Worm (Caenorhabditis elegans): Measurements from ENCODE around the gene pot-1.

pot-1 gene

DNA sequence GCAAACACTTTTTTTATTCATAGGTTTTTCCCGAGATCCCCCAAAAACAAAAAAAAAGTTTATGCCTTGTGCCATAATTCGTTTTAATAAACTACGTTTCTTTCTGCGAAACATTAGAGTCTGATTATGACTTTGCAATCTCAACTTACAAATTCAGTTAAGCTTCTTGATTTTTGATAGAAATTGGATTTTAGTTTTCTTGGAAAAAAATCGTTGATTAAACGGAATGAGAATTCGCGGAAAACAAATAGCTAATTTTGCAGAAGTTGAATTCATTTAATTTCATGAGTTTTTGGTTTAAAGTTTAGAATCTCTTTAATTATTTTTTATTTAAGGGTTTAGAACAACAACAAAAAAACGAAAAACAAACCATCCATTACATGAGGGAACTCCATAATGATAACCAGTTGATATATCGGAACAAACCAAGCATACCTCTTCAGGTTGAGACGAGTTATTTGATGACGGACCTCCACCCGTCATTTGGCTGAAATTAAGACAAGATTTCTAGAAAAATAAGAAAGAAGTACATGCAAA is 18.5 kb downstream of the pot-1 start, which contains the start of gene nhr-10:
Gene nhr-10, minus strand, starts transcription at position 487 of the 537 bp plus-strand sequence.
- TF ChIP-seq unc-62 (GFP tag; optimal IDR thresholded peaks at IDR 0.05), result no peak

DNA sequence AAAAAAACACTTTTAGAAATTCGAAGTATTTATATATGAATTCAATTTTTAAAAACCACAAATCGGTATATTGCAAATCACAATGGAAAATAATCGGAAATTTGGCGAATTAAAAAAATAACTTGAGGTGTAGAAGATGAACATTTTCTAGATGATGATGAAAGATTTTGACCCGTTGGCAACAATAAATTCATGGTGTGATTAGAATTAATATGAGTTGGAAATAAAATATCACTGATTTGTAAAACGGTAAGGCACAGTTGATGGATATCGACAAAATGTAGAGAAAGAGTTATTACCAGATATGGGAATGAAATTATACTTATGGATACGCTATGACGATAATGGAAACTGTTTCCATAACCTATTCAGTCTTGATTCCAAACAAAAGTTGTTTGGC is 21.2 kb downstream of the pot-1 start:
- TF ChIP-seq unc-62 (GFP tag; optimal IDR thresholded peaks at IDR 0.05), result no peak

DNA sequence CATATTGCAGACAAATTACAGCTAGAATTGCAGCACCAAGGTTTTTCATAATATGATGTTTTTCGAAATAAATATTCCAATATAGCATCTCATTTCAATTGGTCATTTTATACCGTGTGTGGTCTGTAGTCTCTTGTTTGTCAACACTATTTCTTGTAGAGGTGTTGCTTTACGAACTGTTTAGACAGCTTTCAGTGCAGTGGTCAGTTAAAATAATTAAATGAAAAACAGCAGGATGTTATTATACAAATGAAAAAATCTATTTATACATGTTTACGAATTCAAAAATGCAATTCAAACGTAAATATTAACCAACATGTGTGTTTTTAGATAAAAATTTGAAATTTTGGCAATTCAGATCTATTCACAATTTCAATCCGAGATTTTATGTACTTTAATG is 21.7 kb downstream of the pot-1 start, which contains the start of gene B0280.7:
Gene B0280.7, minus strand, starts transcription at position 101 of the 400 bp plus-strand sequence.
- TF ChIP-seq unc-62 (GFP tag; optimal IDR thresholded peaks at IDR 0.05), result no peak

DNA sequence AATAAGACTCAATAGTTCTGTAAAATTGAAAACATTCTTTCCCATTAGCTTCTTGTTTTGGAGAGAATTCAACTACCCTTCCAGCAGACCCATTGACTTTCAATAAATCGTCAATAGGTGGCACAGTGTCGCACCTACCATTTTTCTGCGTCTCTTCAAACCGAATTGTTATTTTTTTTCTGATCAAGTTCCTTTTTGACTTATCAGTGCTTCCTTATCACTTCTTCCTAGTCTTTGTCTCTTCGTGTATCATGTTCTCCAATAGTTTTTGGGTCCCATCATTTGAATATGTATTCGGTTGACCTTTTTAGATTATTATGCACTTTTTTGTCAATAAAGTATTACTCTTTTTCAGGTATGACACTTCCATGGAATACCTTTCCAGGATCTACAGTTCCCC is 25.5 kb downstream of the pot-1 start, which contains the start of gene odd-1:
Gene odd-1, plus strand, starts transcription at position 349 of the 400 bp plus-strand sequence.
- no peak for TF ChIP-seq unc-62 (GFP tag; optimal IDR thresholded peaks at IDR 0.05)

DNA sequence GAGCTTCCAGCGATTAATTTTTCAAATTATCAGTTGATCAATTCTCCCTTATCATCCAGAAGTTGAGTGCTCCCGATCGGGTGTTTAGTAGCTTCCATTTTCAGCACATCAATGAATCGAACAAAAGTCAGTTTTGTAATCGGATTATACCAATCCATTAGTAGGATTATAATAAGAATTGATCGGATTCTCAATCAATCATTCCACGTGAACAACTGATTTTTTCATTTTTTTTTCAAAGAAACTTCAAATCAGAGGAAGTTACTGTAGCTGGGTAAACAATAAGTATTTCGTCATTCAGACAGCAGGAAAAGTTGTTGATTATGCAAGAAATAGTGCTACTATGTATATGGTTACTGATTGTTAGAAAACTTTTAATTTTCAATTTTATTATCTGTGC is 26.6 kb downstream of the pot-1 start:
- no peak for TF ChIP-seq unc-62 (GFP tag; optimal IDR thresholded peaks at IDR 0.05)

DNA sequence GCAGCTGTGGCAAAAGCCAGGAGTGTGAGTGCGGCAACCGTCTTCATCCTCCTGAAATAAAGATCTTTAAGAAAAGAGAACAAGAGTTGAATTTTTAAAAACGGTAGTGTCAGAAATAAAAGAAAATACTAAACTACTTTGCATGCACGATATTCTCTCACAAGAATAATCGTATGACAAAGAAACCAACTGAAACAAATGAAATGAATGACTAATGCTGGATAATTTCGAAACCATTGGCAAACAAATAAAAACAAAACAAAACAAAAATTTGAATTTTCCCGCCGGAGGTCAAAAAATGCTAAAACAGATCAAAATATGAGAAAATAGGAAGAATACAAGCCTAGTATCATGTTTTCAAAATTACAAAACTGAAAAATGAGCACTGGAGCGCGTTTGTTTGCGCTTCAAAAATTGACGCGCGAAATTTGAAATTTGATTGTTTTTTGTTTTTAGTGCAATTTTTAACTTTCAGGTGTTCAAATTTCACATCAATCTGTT is 29.5 kb downstream of the pot-1 start, which contains the start of gene cpg-2:
Gene cpg-2, minus strand, starts transcription at position 51 of the 501 bp plus-strand sequence.
- TF ChIP-seq unc-62 (GFP tag; optimal IDR thresholded peaks at IDR 0.05), result no peak

DNA sequence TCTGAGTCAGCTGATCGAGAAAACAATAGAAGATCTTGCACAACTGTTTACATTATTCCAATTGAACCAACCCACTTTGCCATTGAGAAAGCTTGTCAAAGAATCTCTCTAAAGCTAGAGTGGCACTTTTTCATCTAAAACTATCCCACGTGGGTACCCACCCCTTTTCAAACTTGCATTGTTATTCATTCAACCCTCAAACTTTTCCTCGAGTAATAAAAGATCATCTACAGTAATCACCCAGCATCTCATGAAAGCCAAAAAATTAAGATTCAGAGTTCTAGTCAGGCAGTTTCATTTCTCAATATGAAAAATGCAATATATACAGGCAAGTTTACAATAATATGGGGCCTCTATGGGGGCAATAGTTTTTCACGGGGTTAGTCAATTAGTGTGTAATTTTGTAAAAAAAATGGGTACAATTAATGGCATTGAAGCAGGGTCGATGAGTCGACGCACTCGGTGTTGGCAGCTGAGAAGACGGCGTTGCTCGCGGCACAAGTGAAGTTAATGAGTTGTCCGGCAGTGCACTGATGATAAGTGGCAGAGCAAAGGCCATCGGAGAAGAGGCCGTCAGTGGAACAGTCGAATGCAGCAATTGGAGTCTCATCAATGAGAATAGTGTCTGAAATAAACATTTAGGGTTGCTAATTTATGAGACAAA is 31.5 kb downstream of the pot-1 start:
- TF ChIP-seq unc-62 (GFP tag; optimal IDR thresholded peaks at IDR 0.05), result no peak

DNA sequence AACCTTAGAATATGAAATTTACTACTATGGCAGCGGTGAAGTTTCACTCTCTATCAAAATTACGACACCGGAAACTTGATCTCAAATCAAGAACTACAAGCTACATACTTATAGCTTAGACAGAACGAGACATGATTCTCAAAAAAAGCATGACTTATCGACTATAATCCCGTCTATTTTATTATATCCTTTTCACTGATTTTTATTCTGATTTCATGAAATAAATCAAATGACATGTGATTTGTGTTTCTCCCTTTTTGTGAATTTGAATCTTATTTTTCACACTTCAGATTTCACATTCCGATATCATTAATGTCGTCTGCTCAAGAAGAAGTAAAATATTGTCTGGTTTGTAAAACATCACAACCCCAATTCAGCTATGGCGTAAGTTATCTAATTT is 33.5 kb downstream of the pot-1 start, which contains the start of gene ZK418.11:
Gene ZK418.11, plus strand, starts transcription at position 289 of the 400 bp plus-strand sequence.
- no peak for TF ChIP-seq unc-62 (GFP tag; optimal IDR thresholded peaks at IDR 0.05)

DNA sequence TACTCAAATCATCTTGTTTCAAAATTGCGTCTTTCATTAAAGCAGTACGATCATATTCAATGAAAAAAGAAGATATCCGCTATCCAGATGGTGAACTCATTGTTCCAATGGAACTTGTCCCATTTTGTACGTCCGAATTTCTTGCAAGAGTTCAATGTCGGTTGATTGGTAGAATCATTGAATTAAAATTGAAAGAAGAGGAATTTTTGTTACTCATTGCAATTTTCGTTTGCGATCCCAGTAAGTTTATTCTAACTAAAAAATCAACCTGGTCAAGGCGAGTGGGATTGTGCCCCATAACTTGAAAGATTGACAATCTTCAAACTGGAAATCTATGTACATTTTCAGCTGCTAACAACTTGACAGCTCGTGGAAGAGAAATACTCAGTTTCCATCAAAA is 37.0 kb downstream of the pot-1 start:
- no peak for TF ChIP-seq unc-62 (GFP tag; optimal IDR thresholded peaks at IDR 0.05)

DNA sequence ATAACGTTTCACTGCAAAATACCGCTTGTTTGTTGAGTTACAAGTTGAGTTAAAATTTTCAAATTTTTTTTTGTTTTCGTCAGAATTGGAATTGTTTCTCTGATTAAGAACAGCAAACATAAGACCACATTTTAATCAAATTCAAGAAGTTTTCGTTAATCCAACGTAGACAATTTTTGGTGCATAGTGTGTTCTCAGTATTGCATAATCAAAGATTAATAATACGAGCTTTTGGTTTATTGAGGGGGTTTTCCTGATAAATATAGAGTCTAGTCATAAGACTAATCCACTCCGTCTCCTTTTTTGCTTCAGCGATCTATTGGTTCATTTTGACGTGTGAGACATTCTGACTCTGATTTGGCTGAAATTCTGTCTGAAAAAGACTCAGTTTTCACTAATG is 38.3 kb downstream of the pot-1 start, which contains the start of gene nhr-9:
Gene nhr-9, plus strand, starts transcription at position 307 of the 400 bp plus-strand sequence.
- no peak for TF ChIP-seq unc-62 (GFP tag; optimal IDR thresholded peaks at IDR 0.05)

DNA sequence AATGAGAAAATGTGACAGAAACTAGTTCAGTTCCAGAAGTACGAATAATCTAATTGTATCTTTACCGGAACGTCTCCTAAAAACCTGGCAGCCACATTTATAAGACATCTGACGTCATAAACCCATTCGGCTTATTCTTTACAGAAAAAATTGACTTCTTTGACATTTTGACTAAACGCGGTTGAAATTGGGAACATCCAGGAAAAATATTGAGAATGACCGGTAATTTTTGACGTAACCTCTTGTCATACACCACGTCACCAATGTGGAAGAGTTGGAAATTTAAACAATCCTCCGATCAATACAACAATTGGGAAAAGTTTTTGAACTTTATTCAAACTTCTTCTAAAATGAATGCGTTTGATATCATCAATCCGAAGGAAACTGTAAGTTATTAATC is 42.4 kb downstream of the pot-1 start, which contains the start of gene ZK418.2:
Gene ZK418.2, plus strand, starts transcription at position 301 of the 400 bp plus-strand sequence.
- TF ChIP-seq unc-62 (GFP tag; optimal IDR thresholded peaks at IDR 0.05), result no peak

DNA sequence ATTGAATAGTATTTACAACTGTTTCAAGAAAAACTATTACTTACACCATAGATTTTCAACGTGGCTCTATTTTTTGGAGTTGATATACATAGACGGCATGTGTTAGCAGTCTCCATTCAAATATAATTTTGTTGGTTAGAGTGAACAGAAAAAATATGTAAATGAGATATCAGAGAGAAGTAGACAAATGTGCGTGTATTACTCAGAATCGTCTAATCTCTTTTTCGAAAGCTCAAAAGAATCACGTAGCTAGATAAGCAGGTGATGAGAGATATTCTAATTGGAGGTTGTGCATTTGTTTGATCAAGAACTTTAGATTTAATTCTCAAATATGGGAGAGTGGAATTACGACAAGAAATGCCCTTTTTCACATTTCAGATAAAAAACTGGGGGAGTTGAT is 42.9 kb downstream of the pot-1 start, which contains the start of gene ZK418.10:
Gene ZK418.10, minus strand, starts transcription at position 148 of the 400 bp plus-strand sequence.
- TF ChIP-seq unc-62 (GFP tag; optimal IDR thresholded peaks at IDR 0.05), result no peak

DNA sequence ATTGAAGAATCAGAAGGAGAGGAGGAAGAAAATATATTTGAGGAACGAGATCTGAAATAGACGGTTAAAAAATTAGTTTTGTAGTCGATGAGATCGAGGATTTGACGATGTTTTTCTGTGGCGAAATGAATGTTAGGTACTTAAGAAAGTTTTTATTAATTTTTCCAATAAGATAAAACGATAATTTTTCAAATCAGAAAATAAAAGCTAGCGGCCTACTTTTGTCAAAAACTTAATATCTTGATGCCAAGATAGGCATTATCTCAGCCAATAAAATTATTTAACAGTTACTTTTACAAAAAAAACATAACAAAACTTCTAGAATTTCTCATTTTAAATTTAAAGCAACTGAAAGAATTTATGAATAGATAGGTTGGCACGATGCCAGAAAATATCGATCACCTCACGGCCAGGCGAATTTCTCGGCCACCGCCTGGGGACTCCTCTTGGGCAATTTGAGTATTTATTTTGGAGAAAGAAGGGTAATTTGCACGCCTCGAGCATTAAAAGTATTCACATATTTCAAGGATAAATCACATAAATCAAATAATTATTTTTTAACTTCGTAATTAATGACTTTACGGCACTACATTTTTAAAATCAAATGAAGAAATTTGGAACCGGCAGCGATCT is 45.7 kb downstream of the pot-1 start, which contains the start of gene fubl-2:
Gene fubl-2, minus strand, starts transcription at position 51 of the 633 bp plus-strand sequence.
- TF ChIP-seq unc-62 (GFP tag; optimal IDR thresholded peaks at IDR 0.05), result no peak

DNA sequence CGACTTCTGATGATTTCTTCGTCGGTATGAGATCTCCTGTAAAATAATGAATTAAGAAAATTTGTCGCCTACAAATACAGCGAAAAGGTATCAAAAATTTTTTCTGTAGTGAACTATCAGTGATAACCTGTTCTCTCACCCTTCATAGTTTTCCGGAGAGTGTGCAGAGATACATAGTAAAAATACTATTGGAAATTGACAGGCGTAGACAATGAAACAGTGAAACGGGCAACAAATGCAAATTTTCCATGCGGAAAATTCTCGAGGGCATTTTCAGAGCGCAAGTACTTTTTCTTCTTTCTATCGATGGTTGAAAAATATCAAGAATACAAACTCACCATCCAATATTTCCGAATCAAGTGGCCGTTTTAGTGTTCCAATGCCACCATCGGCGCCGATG is 46.3 kb downstream of the pot-1 start:
- TF ChIP-seq unc-62 (GFP tag; optimal IDR thresholded peaks at IDR 0.05), result no peak

DNA sequence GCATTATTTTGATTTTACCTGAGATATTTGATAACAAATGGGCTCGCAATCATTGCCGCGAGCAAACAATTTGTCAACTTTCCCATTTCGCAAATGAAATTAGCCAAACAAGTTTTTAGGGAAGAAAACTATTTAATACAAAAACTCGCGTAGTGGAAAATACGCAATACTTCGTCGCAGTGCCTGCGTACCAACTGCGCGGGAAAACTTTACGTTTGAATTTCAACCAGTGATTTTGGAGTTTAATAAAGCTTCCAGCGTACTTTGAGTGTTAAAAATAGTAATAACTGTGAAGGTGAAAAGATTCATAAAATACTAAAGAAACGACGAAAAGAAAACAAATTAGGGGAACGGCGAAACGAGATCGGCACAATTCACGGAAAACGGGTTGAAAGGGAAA is 48.6 kb downstream of the pot-1 start, which contains the start of gene tofu-7:
Gene tofu-7, minus strand, starts transcription at position 111 of the 400 bp plus-strand sequence.
- TF ChIP-seq unc-62 (GFP tag; optimal IDR thresholded peaks at IDR 0.05), result no peak

DNA sequence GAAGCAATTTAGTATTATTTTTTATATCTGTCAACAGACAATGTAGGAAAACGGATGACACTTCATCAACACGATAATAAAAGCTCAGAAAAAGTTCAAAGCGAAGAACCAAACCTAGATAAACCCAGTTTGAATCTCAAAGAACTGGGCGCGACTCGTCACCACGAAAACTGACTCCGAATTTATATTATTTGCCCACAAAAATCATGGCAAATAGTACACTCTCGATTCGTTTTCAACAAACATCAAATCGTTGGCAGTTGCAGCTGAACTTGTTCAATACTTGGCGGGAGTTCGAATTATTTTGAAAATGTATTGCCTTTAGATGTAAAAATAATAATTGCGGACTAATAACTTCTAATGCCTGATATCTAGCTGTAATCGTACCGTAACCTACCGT is 50.4 kb downstream of the pot-1 start:
- TF ChIP-seq unc-62 (GFP tag; optimal IDR thresholded peaks at IDR 0.05), result no peak

Data from whole organism, dauer.